Worm (Caenorhabditis elegans): ENCODE data around the gene Y27F2A.9.

DNA sequence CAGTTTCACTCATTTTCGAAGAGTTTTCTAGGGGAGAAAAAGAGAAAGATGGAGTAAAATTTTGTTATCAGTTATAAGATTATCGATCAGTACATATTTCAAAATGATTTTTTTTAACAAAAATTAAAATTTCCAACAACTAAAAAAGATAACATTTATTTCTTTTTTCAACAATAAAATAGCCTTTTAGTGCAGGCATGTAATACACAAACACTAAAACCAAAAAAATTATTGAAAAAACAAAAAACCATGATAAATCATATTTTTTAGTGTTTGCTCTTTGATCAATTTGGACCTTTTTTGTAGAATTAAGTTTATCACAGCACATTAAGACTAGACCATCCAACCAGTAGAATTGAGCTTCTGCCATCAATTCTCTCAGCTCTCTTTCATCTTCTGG lies 33.2 kb upstream of the Y27F2A.9 start, which contains the start of gene ZC239.15:
- no peak for TF ChIP-seq C38D4.7 (GFP tag; optimal IDR thresholded peaks at IDR 0.05)
- no peak for TF ChIP-seq pqm-1 (tag; optimal IDR thresholded peaks at IDR 0.05)
- no peak for TF ChIP-seq K09A11.1 (tag; optimal IDR thresholded peaks at IDR 0.05; ENCODE audit: insufficient read depth)
- TF ChIP-seq C08G9.2 (tag; optimal IDR thresholded peaks at IDR 0.05), result no peak
- no peak for TF ChIP-seq ceh-18 (tag; optimal IDR thresholded peaks at IDR 0.05)
- no peak for TF ChIP-seq elt-2 (tag; optimal IDR thresholded peaks at IDR 0.05)
- no peak for TF ChIP-seq ceh-30 (tag; optimal IDR thresholded peaks at IDR 0.05)
- no peak for TF ChIP-seq madf-2 (tag; optimal IDR thresholded peaks at IDR 0.05)
- TF ChIP-seq ceh-9 (tag; optimal IDR thresholded peaks at IDR 0.05), result no peak
- no peak for TF ChIP-seq nhr-11 (tag; optimal IDR thresholded peaks at IDR 0.05)
- TF ChIP-seq T23F11.4 (GFP tag; optimal IDR thresholded peaks at IDR 0.05), result no peak
